Fruit fly (Drosophila melanogaster) whole organism, prepupa: Measurements from ENCODE around the gene CG17108.

Source experiments
- CG11294 ChIP-seq: fragments of 200-800 bp; sonication (Bioruptor generic); IDR thresholded peaks from 2 replicates; pipeline ENCODE4 v1.3.6; 2022; ENCODE audit warnings: missing biosample characterization, missing genetic modification characterization
- CG11762 ChIP-seq: fragments of 200-800 bp; sonication (Bioruptor generic); optimal IDR thresholded peaks from 3 replicates; lab custom pipeline; 2016; ENCODE audit warnings: missing biosample characterization, missing genetic modification characterization; ENCODE audit not compliant: insufficient read depth
- CG1621 ChIP-seq: fragments of 200-800 bp; sonication (Bioruptor generic); optimal IDR thresholded peaks from 3 replicates; lab custom pipeline; 2018; ENCODE audit warnings: missing biosample characterization, mild to moderate bottlenecking, missing genetic modification characterization
- CG3032 ChIP-seq: fragments of 200-800 bp; optimal IDR thresholded peaks from 2 replicates; lab custom pipeline; 2019; ENCODE audit warnings: missing biosample characterization, mild to moderate bottlenecking, missing genetic modification characterization, moderate library complexity
- CG32006 ChIP-seq: fragments of 200-800 bp; sonication (Bioruptor generic); optimal IDR thresholded peaks from 3 replicates; lab custom pipeline; 2017; ENCODE audit warnings: missing biosample characterization, mild to moderate bottlenecking, missing genetic modification characterization
- CG6276 ChIP-seq: fragments of 200-800 bp; sonication (Bioruptor generic); optimal IDR thresholded peaks from 2 replicates; lab custom pipeline; 2017; ENCODE audit warnings: missing biosample characterization, mild to moderate bottlenecking, missing genetic modification characterization
- CG6808 ChIP-seq: fragments of 200-800 bp; sonication (Bioruptor generic); optimal IDR thresholded peaks from 3 replicates; lab custom pipeline; 2017; ENCODE audit warnings: missing biosample characterization, missing genetic modification characterization, mild to moderate bottlenecking, moderate library complexity, missing genetic modification reagents
- CG7368 ChIP-seq: fragments of 200-800 bp; sonication (Bioruptor generic); optimal IDR thresholded peaks from 3 replicates; lab custom pipeline; 2016; ENCODE audit warnings: missing biosample characterization, missing genetic modification characterization
- Eip75B ChIP-seq: fragments of 200-800 bp; sonication (Bioruptor generic); optimal IDR thresholded peaks from 3 replicates; lab custom pipeline; 2016; ENCODE audit warnings: missing biosample characterization, missing genetic modification characterization
- Eip78C ChIP-seq: fragments of 200-800 bp; sonication (Bioruptor generic); peaks from one replicate; lab custom pipeline; 2016; ENCODE audit warnings: missing biosample characterization, missing genetic modification characterization
- Eip93F ChIP-seq: fragments of 200-800 bp; sonication (Bioruptor generic); optimal IDR thresholded peaks from 2 replicates; lab custom pipeline; 2016; ENCODE audit warnings: missing biosample characterization, mild to moderate bottlenecking, missing genetic modification characterization
- Ets96B ChIP-seq: fragments of 200-800 bp; optimal IDR thresholded peaks from 2 replicates; lab custom pipeline; 2019; ENCODE audit warnings: missing biosample characterization, mild to moderate bottlenecking, missing genetic modification characterization, moderate library complexity
- Hr38 ChIP-seq: sonication (Bioruptor generic); optimal IDR thresholded peaks from 2 replicates; lab custom pipeline; 2016; ENCODE audit warnings: missing biosample characterization, missing genetic modification characterization
- Hr39 ChIP-seq: fragments of 200-800 bp; sonication (Bioruptor generic); optimal IDR thresholded peaks from 2 replicates; lab custom pipeline; 2016; ENCODE audit warnings: missing biosample characterization, missing genetic modification characterization
- Hr4 ChIP-seq: fragments of 200-800 bp; sonication (Bioruptor generic); optimal IDR thresholded peaks from 3 replicates; lab custom pipeline; 2016; ENCODE audit warnings: missing biosample characterization, missing genetic modification characterization
- Met ChIP-seq: fragments of 200-800 bp; sonication (Bioruptor generic); optimal IDR thresholded peaks from 3 replicates; lab custom pipeline; 2016; ENCODE audit warnings: missing biosample characterization, missing genetic modification characterization
- OdsH ChIP-seq: fragments of 200-800 bp; sonication (Bioruptor generic); optimal IDR thresholded peaks from 3 replicates; lab custom pipeline; 2016; ENCODE audit warnings: missing biosample characterization, missing genetic modification characterization
- Sox15 ChIP-seq: fragments of 200-800 bp; sonication (Bioruptor generic); optimal IDR thresholded peaks from 3 replicates; lab custom pipeline; 2016; ENCODE audit warnings: missing biosample characterization, missing genetic modification characterization
- achi ChIP-seq: fragments of 200-800 bp; sonication (Bioruptor generic); optimal IDR thresholded peaks from 3 replicates; lab custom pipeline; 2016; ENCODE audit warnings: missing biosample characterization, missing genetic modification characterization
- dac ChIP-seq: fragments of 200-800 bp; sonication (Bioruptor generic); optimal IDR thresholded peaks from 2 replicates; lab custom pipeline; 2017; ENCODE audit warnings: missing biosample characterization, mild to moderate bottlenecking, missing genetic modification characterization
- eg ChIP-seq: fragments of 200-800 bp; sonication (Bioruptor generic); IDR thresholded peaks from 3 replicates; pipeline ENCODE4 v1.3.6; 2022; ENCODE audit warnings: missing biosample characterization, missing genetic modification characterization
- esn ChIP-seq: fragments of 200-800 bp; sonication (Bioruptor generic); optimal IDR thresholded peaks from 2 replicates; lab custom pipeline; 2016; ENCODE audit warnings: missing biosample characterization, mild to moderate bottlenecking, missing genetic modification characterization, moderate library complexity
- fd85E ChIP-seq: fragments of 200-800 bp; sonication (Bioruptor generic); optimal IDR thresholded peaks from 3 replicates; lab custom pipeline; 2016; ENCODE audit warnings: missing biosample characterization, missing genetic modification characterization
- fkh ChIP-seq: fragments of 200-800 bp; sonication (Bioruptor generic); optimal IDR thresholded peaks from 3 replicates; lab custom pipeline; 2017; ENCODE audit warnings: missing biosample characterization, mild to moderate bottlenecking, missing genetic modification characterization, moderate library complexity
- salr ChIP-seq, 2 experiments: fragments of 200-800 bp; sonication (Bioruptor generic); optimal IDR thresholded peaks; 3 replicates each; lab custom pipeline; 2016 to 2018; ENCODE audit warnings: missing biosample characterization in 2 of 2, missing genetic modification characterization in 2 of 2, mild to moderate bottlenecking in 1 of 2
- spab ChIP-seq: fragments of 200-800 bp; sonication (Bioruptor generic); optimal IDR thresholded peaks from 2 replicates; lab custom pipeline; 2017; ENCODE audit warnings: missing biosample characterization, mild to moderate bottlenecking, missing genetic modification characterization, missing genetic modification reagents
- svp ChIP-seq: fragments of 200-800 bp; sonication (Bioruptor generic); peaks from one replicate; lab custom pipeline; 2016; ENCODE audit warnings: missing biosample characterization, missing genetic modification characterization
- topi ChIP-seq: fragments of 200-800 bp; sonication (Bioruptor generic); optimal IDR thresholded peaks from 3 replicates; lab custom pipeline; 2016; ENCODE audit warnings: missing biosample characterization, missing genetic modification characterization

The CG17108 gene

DNA sequence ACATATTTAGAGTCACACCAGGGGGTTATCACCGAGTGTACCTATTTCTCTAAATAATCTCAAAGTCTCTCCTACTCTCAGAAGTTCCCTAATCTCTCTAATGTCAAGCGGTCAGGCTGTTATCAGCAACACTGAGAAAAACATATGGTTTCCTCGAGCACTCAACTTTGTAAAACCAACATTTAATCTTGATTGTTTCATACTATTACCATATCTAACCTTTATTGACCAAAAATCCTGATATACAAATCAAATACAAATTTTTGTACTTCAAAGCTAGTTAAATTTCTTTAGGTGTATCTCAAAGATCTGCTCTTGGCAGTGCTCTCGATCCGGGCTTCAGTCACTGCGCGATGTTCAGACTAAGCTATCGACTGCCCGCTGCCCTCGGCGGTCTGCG is 9.4 kb upstream of the CG17108 start, which contains the start of gene CG6415 (continued):
- TF ChIP-seq CG11294 (peak; percentile 64), esn (GFP tag; lab: Kevin White, UChicago) (no peak), fkh (peak; percentile 51), CG11762 (GFP tag; lab: Kevin White, UChicago) (no peak), Hr39 (peak; percentile 22), Eip93F (no peak), dac (GFP tag; lab: Kevin White, UChicago) (peak; percentile 5), svp (GFP tag; lab: Kevin White, UChicago) (peak; percentile 97)

DNA sequence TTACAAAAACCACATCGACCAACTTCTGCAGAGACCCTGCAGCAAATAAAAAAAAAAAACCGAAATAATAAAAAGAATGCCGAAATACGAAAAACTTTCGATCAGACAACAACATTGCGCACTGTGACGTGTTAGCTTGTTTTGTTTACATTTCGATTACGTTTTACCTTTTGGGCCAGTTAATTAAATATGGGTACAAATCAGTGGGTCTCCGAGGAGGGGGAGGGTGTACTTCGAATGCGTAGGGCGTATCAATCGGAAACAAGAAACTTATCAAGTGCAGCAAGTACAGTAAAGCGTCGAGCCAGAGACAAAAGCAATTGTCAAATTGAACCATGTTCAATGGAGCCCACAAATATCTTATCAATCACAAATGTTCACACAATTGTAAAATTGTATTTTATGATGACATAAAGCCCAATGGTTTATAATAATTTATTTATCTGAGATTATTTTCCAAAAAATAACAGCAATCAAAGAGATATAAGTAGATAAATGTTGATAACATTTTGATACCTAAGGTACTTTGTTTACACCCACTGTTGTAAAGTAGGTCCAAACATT is 7.7 kb upstream of the CG17108 start, which contains the start of gene Lip1:
Lip1 (minus strand) TSS at position 46 of the 564 bp plus-strand sequence.
- TF ChIP-seq OdsH (no peak), svp (GFP tag; lab: Kevin White, UChicago) (peak; percentile 23), CG6808 (GFP tag; lab: Kevin White, UChicago) (no peak), fkh (peak; percentile 15), CG6276 (no peak)
- TF ChIP-seq, all 60 proteins: peak for 2

DNA sequence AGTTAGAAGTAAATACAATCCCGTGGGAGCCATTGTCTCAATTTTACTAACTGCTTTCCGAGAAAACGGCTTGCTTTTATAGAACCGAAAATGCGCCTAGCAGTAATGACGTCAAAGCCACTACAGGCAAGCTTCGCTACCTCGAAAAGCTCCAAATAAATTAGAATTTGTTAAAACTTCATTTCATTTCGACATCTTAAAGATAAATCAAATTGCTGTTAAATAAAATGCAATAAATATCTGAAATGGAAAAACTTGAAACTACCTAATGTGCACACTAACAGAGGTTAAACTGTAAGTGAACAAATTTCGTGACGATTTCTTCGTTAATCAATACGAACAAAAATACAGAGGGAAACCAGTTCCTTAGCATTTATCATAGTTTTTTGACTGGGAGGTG is 4.1 kb upstream of the CG17108 start, which contains the start of gene CG7300:
CG7300 (minus strand) TSS at position 52 of the 400 bp plus-strand sequence.
- TF ChIP-seq Ets96B (no peak), CG32006 (GFP tag; lab: Kevin White, UChicago) (peak; percentile 27), eg (0 out of 3 replicates have a peak, but pooled peaks have one; percentile 13), svp (GFP tag; lab: Kevin White, UChicago) (peak; percentile 18), Eip78C (GFP tag; lab: Kevin White, UChicago) (peak; percentile 81), CG1621 (tag; lab: Kevin White, UChicago) (no peak)

DNA sequence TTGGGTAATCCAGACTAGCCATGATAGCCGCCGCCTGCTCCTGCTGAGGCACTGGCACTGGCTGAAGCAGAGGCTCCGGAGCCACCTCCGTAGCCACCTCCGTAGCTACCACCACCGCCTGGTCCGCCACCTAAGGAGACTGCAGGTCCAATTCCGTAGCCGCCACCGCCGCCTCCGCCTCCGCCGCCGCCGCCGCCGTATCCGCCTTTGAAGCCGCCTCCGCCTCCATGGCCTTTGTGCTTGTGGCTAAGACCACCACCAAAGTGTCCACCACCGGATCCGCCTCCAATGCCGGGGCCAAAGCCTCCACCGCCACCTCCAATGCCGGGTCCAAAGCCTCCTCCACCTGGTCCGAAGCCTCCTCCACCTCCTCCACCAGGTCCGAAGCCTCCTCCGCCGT is 885 bp downstream of the CG17108 start:
- no peak for TF ChIP-seq spab (GFP tag; lab: Kevin White, UChicago)
- TF ChIP-seq salr (GFP tag; optimal IDR thresholded peaks at IDR 0.05; lab: Kevin White, UChicago) = no peak
- TF ChIP-seq Eip93F = no peak
- no peak for TF ChIP-seq OdsH
- TF ChIP-seq Eip75B (GFP tag; lab: Kevin White, UChicago) = no peak
- no peak for TF ChIP-seq topi (GFP tag; lab: Kevin White, UChicago)
- no peak for TF ChIP-seq Hr39
- no peak for TF ChIP-seq CG11762 (GFP tag; lab: Kevin White, UChicago)
- TF ChIP-seq Met (GFP tag; lab: Kevin White, UChicago) = no peak
- no peak for TF ChIP-seq Hr4 (GFP tag; lab: Kevin White, UChicago)
- TF ChIP-seq fd85E (GFP tag; lab: Kevin White, UChicago) = no peak
- TF ChIP-seq esn (GFP tag; lab: Kevin White, UChicago) = no peak
- TF ChIP-seq svp (GFP tag; lab: Kevin White, UChicago) = no peak
- TF ChIP-seq achi = no peak
- TF ChIP-seq dac (GFP tag; lab: Kevin White, UChicago) = no peak
- TF ChIP-seq Sox15 (GFP tag; lab: Kevin White, UChicago) = no peak
- no peak for TF ChIP-seq Eip78C (GFP tag; lab: Kevin White, UChicago)
- TF ChIP-seq CG7368 (GFP tag; lab: Kevin White, UChicago) = no peak
- no peak for TF ChIP-seq CG6276
- TF ChIP-seq, all 60 proteins: peak for 0

DNA sequence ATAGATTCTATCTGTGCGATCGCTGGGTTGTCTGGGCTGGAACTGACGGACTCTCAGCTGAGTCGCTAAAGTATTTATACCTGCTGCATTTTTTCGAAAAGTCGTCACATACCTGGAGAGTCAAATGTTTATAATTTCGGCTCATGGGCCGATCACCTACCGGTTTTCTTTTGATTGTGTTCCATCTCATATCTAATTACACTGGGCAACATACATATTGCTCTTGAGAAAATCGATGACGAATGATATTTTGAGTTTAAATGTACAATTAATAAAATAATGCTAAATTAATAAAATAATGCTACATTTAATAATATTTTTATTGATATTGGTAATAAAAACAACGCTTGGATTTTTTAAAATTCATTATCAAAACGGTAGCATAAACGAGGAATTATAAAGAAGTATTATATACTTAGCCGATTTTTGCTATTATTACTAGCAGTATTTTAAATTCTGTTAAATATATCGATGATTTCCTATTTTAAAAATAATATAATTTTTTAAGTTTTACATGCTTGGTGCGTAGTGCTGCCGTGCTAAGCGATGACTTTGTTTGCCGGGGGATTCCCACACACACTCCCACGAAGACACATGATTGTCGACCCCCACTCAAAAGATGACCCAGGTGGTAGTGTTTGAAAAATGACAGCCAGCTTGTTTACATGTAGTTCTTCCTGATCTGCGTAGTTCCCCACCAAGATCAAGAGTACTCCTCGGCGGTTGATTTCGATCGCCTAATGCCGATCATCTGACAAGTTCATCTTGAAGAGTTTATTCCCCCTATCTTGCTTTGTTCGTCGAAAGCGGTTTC is 4.5 kb downstream of the CG17108 start, which contains the start of gene CG7294:
CG7294 (minus strand) TSS at position 51 of the 814 bp plus-strand sequence.
- TF ChIP-seq Eip75B (GFP tag; lab: Kevin White, UChicago) (no peak), CG32006 (GFP tag; lab: Kevin White, UChicago) (no peak), CG3032 (tag; lab: Kevin White, UChicago) (no peak), CG11762 (GFP tag; lab: Kevin White, UChicago) (no peak), Hr38 (no peak), Met (GFP tag; lab: Kevin White, UChicago) (no peak), topi (GFP tag; lab: Kevin White, UChicago) (no peak)
